Fruit fly (Drosophila melanogaster) whole organism, embryonic: ENCODE results near the gene Atg14.
A peak's percentile ranks its signal among the peaks of the same experiment; 100 is the strongest.

ENCODE experiments used
- B-H1 ChIP-seq: fragments of 200-800 bp; sonication (Bioruptor generic); IDR thresholded peaks from 3 replicates; pipeline ENCODE4 v1.3.6; 2022; ENCODE audit warnings: missing biosample characterization, missing genetic modification characterization
- CG10147 ChIP-seq: fragments of 200-800 bp; sonication (Bioruptor generic); optimal IDR thresholded peaks from 2 replicates; lab custom pipeline; 2019; ENCODE audit warnings: missing biosample characterization, mild to moderate bottlenecking, missing genetic modification characterization, moderate library complexity
- CG10654 ChIP-seq: fragments of 200-800 bp; sonication (Bioruptor generic); optimal IDR thresholded peaks from 2 replicates; lab custom pipeline; 2016; ENCODE audit warnings: missing biosample characterization, missing genetic modification characterization
- CG11456 ChIP-seq: fragments of 200-800 bp; sonication (Bioruptor generic); IDR thresholded peaks from 3 replicates; pipeline ENCODE4 v1.3.6; 2022; ENCODE audit warnings: missing biosample characterization, missing genetic modification characterization
- CG12744 ChIP-seq: fragments of 200-800 bp; sonication (Bioruptor generic); optimal IDR thresholded peaks from 2 replicates; lab custom pipeline; 2016; ENCODE audit warnings: missing biosample characterization, missing genetic modification characterization
- CG13624 ChIP-seq: fragments of 200-800 bp; sonication (Bioruptor generic); optimal IDR thresholded peaks from 2 replicates; lab custom pipeline; 2016; ENCODE audit warnings: missing biosample characterization, missing genetic modification characterization
- CG14014 ChIP-seq: fragments of 200-800 bp; sonication (Bioruptor generic); IDR thresholded peaks from 2 replicates; pipeline ENCODE4 v1.3.6; 2022; ENCODE audit warnings: missing biosample characterization, missing genetic modification characterization
- CG15073 ChIP-seq: fragments of 200-800 bp; sonication (Bioruptor generic); optimal IDR thresholded peaks from 2 replicates; lab custom pipeline; 2016; ENCODE audit warnings: missing biosample characterization, missing genetic modification characterization
- CG1647 ChIP-seq: fragments of 200-800 bp; sonication (Bioruptor generic); optimal IDR thresholded peaks from 3 replicates; lab custom pipeline; 2016; ENCODE audit warnings: missing biosample characterization, missing genetic modification characterization
- CG16779 ChIP-seq: fragments of 200-800 bp; sonication (Bioruptor generic); IDR thresholded peaks from 2 replicates; pipeline ENCODE4 v1.3.6; 2022; ENCODE audit warnings: missing biosample characterization, missing genetic modification characterization
- CG18599 ChIP-seq: fragments of 200-800 bp; sonication (Bioruptor generic); optimal IDR thresholded peaks from 3 replicates; lab custom pipeline; 2017; ENCODE audit warnings: missing biosample characterization, missing genetic modification characterization, mild to moderate bottlenecking, moderate library complexity, missing genetic modification reagents
- CG18764 ChIP-seq: fragments of 200-800 bp; sonication (Bioruptor generic); optimal IDR thresholded peaks from 3 replicates; lab custom pipeline; 2016; ENCODE audit warnings: missing biosample characterization, missing genetic modification characterization
- CG2116 ChIP-seq: fragments of 200-800 bp; sonication (Bioruptor generic); optimal IDR thresholded peaks from 3 replicates; lab custom pipeline; 2018; ENCODE audit warnings: missing biosample characterization, mild to moderate bottlenecking, missing genetic modification characterization
- CG2120 ChIP-seq: fragments of 200-800 bp; sonication (Bioruptor generic); optimal IDR thresholded peaks from 3 replicates; lab custom pipeline; 2016; ENCODE audit warnings: missing biosample characterization, missing genetic modification characterization
- CG30431 ChIP-seq: fragments of 200-800 bp; sonication (Bioruptor generic); optimal IDR thresholded peaks from 2 replicates; lab custom pipeline; 2017; ENCODE audit warnings: missing biosample characterization, missing genetic modification characterization
- CG3281 ChIP-seq: fragments of 200-800 bp; sonication (Bioruptor generic); optimal IDR thresholded peaks from 3 replicates; lab custom pipeline; 2017; ENCODE audit warnings: missing biosample characterization, mild to moderate bottlenecking, missing genetic modification characterization
- CG5245 ChIP-seq: fragments of 200-800 bp; sonication (Bioruptor generic); optimal IDR thresholded peaks from 3 replicates; lab custom pipeline; 2016; ENCODE audit warnings: missing biosample characterization, missing genetic modification characterization
- CG6689 ChIP-seq: fragments of 200-800 bp; sonication (Bioruptor generic); IDR thresholded peaks from 2 replicates; pipeline ENCODE4 v1.3.6; 2022; ENCODE audit warnings: missing biosample characterization, missing genetic modification characterization
- CG9727 ChIP-seq: fragments of 200-800 bp; sonication (Bioruptor generic); optimal IDR thresholded peaks from 3 replicates; lab custom pipeline; 2017; ENCODE audit warnings: missing biosample characterization, mild to moderate bottlenecking, missing genetic modification characterization
- CkIIα-i1 ChIP-seq: fragments of 200-800 bp; sonication (Bioruptor generic); IDR thresholded peaks from 2 replicates; pipeline ENCODE4 v1.3.6; 2022; ENCODE audit warnings: missing biosample characterization, missing genetic modification characterization
- E2f2 ChIP-seq: fragments of 200-800 bp; sonication (Bioruptor generic); IDR thresholded peaks from 2 replicates; pipeline ENCODE4 v1.3.6; 2022; ENCODE audit warnings: missing biosample characterization, missing genetic modification characterization
- ERR ChIP-seq: fragments of 200-800 bp; sonication (Bioruptor generic); optimal IDR thresholded peaks from 2 replicates; lab custom pipeline; 2016; ENCODE audit warnings: missing biosample characterization, missing genetic modification characterization
- Fer1 ChIP-seq: fragments of 200-800 bp; sonication (Bioruptor generic); optimal IDR thresholded peaks from 2 replicates; lab custom pipeline; 2017; ENCODE audit warnings: missing biosample characterization, mild to moderate bottlenecking, missing genetic modification characterization
- HmgD ChIP-seq: fragments of 200-800 bp; sonication (Bioruptor generic); optimal IDR thresholded peaks from 3 replicates; lab custom pipeline; 2016; ENCODE audit warnings: missing biosample characterization, missing genetic modification characterization
- MTF-1 ChIP-seq: fragments of 200-800 bp; sonication (Bioruptor generic); optimal IDR thresholded peaks from 2 replicates; lab custom pipeline; 2018; ENCODE audit warnings: missing biosample characterization, mild to moderate bottlenecking, missing genetic modification characterization, borderline replicate concordance
- Max ChIP-seq: fragments of 200-800 bp; sonication (Bioruptor generic); optimal IDR thresholded peaks from 2 replicates; lab custom pipeline; 2016; ENCODE audit warnings: missing biosample characterization, mild to moderate bottlenecking, missing genetic modification characterization
- NC2β ChIP-seq: fragments of 200-800 bp; sonication (Bioruptor generic); optimal IDR thresholded peaks from 2 replicates; lab custom pipeline; 2016; ENCODE audit warnings: missing biosample characterization, missing genetic modification characterization
- Optix ChIP-seq: fragments of 200-800 bp; sonication (Bioruptor generic); IDR thresholded peaks from 3 replicates; pipeline ENCODE4 v1.3.6; 2022; ENCODE audit warnings: missing biosample characterization, missing genetic modification characterization
- Sin3A ChIP-seq: fragments of >200 bp; optimal IDR thresholded peaks from 2 replicates; lab custom pipeline; 2018
- Ssrp ChIP-seq: fragments of 200-800 bp; sonication (Bioruptor generic); optimal IDR thresholded peaks from 2 replicates; lab custom pipeline; 2018; ENCODE audit warnings: missing biosample characterization, mild to moderate bottlenecking, missing genetic modification characterization, moderate library complexity
- ac ChIP-seq: fragments of 200-800 bp; sonication (Bioruptor generic); optimal IDR thresholded peaks from 3 replicates; lab custom pipeline; 2017; ENCODE audit warnings: missing biosample characterization, mild to moderate bottlenecking, missing genetic modification characterization
- aop ChIP-seq: fragments of 200-800 bp; sonication (Bioruptor generic); IDR thresholded peaks from 2 replicates; pipeline ENCODE4 v1.3.6; 2022; ENCODE audit warnings: missing biosample characterization, missing genetic modification characterization
- btn ChIP-seq: fragments of 200-800 bp; sonication (Bioruptor generic); optimal IDR thresholded peaks from 2 replicates; lab custom pipeline; 2016; ENCODE audit warnings: missing biosample characterization, missing genetic modification characterization
- chn ChIP-seq: fragments of 200-800 bp; sonication (Bioruptor generic); optimal IDR thresholded peaks from 2 replicates; lab custom pipeline; 2016; ENCODE audit warnings: missing biosample characterization, missing genetic modification characterization
- da ChIP-seq: fragments of 200-800 bp; sonication (Bioruptor generic); optimal IDR thresholded peaks from 2 replicates; lab custom pipeline; 2016; ENCODE audit warnings: missing biosample characterization, missing genetic modification characterization
- dimm ChIP-seq: fragments of 200-800 bp; sonication (Bioruptor generic); IDR thresholded peaks from 2 replicates; pipeline ENCODE4 v1.3.6; 2022; ENCODE audit warnings: missing biosample characterization, missing genetic modification characterization
- dm ChIP-seq: fragments of 200-800 bp; sonication (Bioruptor generic); optimal IDR thresholded peaks from 3 replicates; lab custom pipeline; 2016; ENCODE audit warnings: missing biosample characterization, missing genetic modification characterization
- dysf ChIP-seq: fragments of 200-800 bp; sonication (Bioruptor generic); IDR thresholded peaks from 3 replicates; pipeline ENCODE4 v1.3.6; 2022; ENCODE audit warnings: missing biosample characterization, missing genetic modification characterization
- fd102C ChIP-seq: fragments of 200-800 bp; sonication (Bioruptor generic); optimal IDR thresholded peaks from 2 replicates; lab custom pipeline; 2018; ENCODE audit warnings: missing biosample characterization, mild to moderate bottlenecking, missing genetic modification characterization, moderate library complexity
- fd64A ChIP-seq: fragments of 200-800 bp; sonication (Bioruptor generic); optimal IDR thresholded peaks from 3 replicates; lab custom pipeline; 2018; ENCODE audit warnings: missing biosample characterization, mild to moderate bottlenecking, missing genetic modification characterization
- gce ChIP-seq: fragments of 200-800 bp; sonication (Bioruptor generic); IDR thresholded peaks from 3 replicates; pipeline ENCODE4 v1.3.6; 2022; ENCODE audit warnings: missing biosample characterization, missing genetic modification characterization
- hkb ChIP-seq, 2 experiments: fragments of 200-800 bp in 1 of 2; fragments of >200 bp in 1 of 2; sonication (Bioruptor generic) in 1 of 2; IDR thresholded peaks in 1 of 2; optimal IDR thresholded peaks in 1 of 2; 2 replicates each; pipeline versions ENCODE4 v1.3.6 to Lab custom; 2017 to 2022; ENCODE audit warnings: missing biosample characterization in 1 of 2, missing genetic modification characterization in 1 of 2
- kni ChIP-seq: fragments of 200-800 bp; sonication (Bioruptor generic); optimal IDR thresholded peaks from 3 replicates; lab custom pipeline; 2017; ENCODE audit warnings: mild to moderate bottlenecking, missing biosample characterization, missing genetic modification reagents, missing genetic modification characterization
- nmo ChIP-seq: fragments of 200-800 bp; sonication (Bioruptor generic); optimal IDR thresholded peaks from 2 replicates; lab custom pipeline; 2018; ENCODE audit warnings: missing biosample characterization, mild to moderate bottlenecking, missing genetic modification characterization, moderate library complexity
- nom ChIP-seq: fragments of 200-800 bp; sonication (Bioruptor generic); optimal IDR thresholded peaks from 2 replicates; lab custom pipeline; 2017; ENCODE audit warnings: missing biosample characterization, missing genetic modification characterization, mild to moderate bottlenecking, moderate library complexity, missing genetic modification reagents
- pfk ChIP-seq: fragments of 200-800 bp; sonication (Bioruptor generic); optimal IDR thresholded peaks from 2 replicates; lab custom pipeline; 2018; ENCODE audit warnings: missing biosample characterization, mild to moderate bottlenecking, missing genetic modification characterization, moderate library complexity
- phol ChIP-seq: fragments of 200-800 bp; sonication (Bioruptor generic); optimal IDR thresholded peaks from 3 replicates; lab custom pipeline; 2018; ENCODE audit warnings: missing biosample characterization, mild to moderate bottlenecking, missing genetic modification characterization, moderate library complexity
- row ChIP-seq: fragments of 200-800 bp; sonication (Bioruptor generic); IDR thresholded peaks from 3 replicates; pipeline ENCODE4 v1.3.6; 2022; ENCODE audit warnings: missing biosample characterization, missing genetic modification characterization
- sqz ChIP-seq: fragments of 200-800 bp; sonication (Bioruptor generic); optimal IDR thresholded peaks from 3 replicates; lab custom pipeline; 2018; ENCODE audit warnings: missing biosample characterization, mild to moderate bottlenecking, missing genetic modification characterization
- sug ChIP-seq: fragments of 200-800 bp; optimal IDR thresholded peaks from 2 replicates; lab custom pipeline; 2019; ENCODE audit warnings: missing biosample characterization, mild to moderate bottlenecking, missing genetic modification characterization, moderate library complexity
- unpg ChIP-seq: fragments of 200-800 bp; sonication (Bioruptor generic); optimal IDR thresholded peaks from 3 replicates; lab custom pipeline; 2018; ENCODE audit warnings: missing biosample characterization, mild to moderate bottlenecking, missing genetic modification characterization, moderate library complexity
- usp ChIP-seq: fragments of >200 bp; optimal IDR thresholded peaks from 2 replicates; lab custom pipeline; 2017; ENCODE audit warnings: missing biosample characterization, missing genetic modification characterization

The Atg14 gene

DNA sequence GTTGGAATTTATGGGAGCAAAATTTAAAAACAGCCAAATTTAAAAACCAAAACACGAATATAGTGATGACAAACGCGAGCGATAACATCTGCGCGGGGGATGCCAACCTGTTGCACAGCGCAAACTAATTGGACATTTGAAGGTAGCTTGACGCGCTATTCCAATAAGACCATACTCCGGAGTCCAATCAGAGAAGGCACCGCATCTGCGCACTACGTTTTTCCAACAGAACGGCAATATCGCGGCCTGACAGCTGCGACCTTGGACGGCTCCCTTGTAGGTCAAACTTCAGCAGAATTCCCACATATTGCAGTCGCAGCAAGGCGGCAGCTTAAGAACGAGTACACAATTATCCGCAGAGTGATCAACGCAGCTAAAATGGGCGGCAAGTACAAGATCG, 31.9 kb downstream of the Atg14 start, which contains the start of the genes CG11882 and Pglym78 (continued):
- peak; percentile 23; the same call in 1 of the 2 replicates for TF ChIP-seq CG14014 (GFP tag; lab: Robert Waterston, UW)
- TF ChIP-seq CG13624 (GFP tag; lab: Kevin White, UChicago): peak; percentile 73
- TF ChIP-seq NC2β (GFP tag; lab: Kevin White, UChicago): peak; percentile 75
- TF ChIP-seq CG6689 (GFP tag; lab: Robert Waterston, UW): peak; percentile 22; the same call in 1 of the 2 replicates
- no peak for TF ChIP-seq Max (GFP tag; lab: Kevin White, UChicago)
- peak; percentile 6 for TF ChIP-seq CG9727 (GFP tag; lab: Kevin White, UChicago)
- peak; percentile 88 for TF ChIP-seq E2f2 (GFP tag; lab: Robert Waterston, UW)
- no peak for TF ChIP-seq aop (GFP tag; lab: Robert Waterston, UW)
- TF ChIP-seq usp (GFP tag; lab: Kevin White, UChicago): no peak
- TF ChIP-seq CG10147 (GFP tag; lab: Kevin White, UChicago): no peak
- no peak for TF ChIP-seq fd102C
- no peak for TF ChIP-seq CkIIα-i1 (GFP tag; lab: Robert Waterston, UW)
- TF ChIP-seq dysf (GFP tag; lab: Robert Waterston, UW): no peak
- peak; percentile 66 for TF ChIP-seq Sin3A
- no peak for TF ChIP-seq hkb (optimal IDR thresholded peaks at IDR 0.05; lab: Kevin White, UChicago)
- TF ChIP-seq hkb (GFP tag; IDR thresholded peaks at IDR 0.05; lab: Robert Waterston, UW): no peak; the same call in 1 of the 2 replicates
- TF ChIP-seq fd64A (GFP tag; lab: Kevin White, UChicago): no peak
- peak; percentile 100 for TF ChIP-seq ERR (GFP tag; lab: Kevin White, UChicago)
- no peak for TF ChIP-seq CG3281 (GFP tag; lab: Kevin White, UChicago)
- no peak for TF ChIP-seq ac (GFP tag; lab: Kevin White, UChicago)
- peak; percentile 48 for TF ChIP-seq CG18599
- no peak for TF ChIP-seq CG5245
- peak; percentile 23 for TF ChIP-seq CG12744 (GFP tag; lab: Kevin White, UChicago)
- no peak for TF ChIP-seq pfk (GFP tag; lab: Kevin White, UChicago)
- no peak for TF ChIP-seq btn (GFP tag; lab: Kevin White, UChicago)
- peak; percentile 51 for TF ChIP-seq dm (GFP tag; lab: Kevin White, UChicago)
- peak; percentile 36 for TF ChIP-seq CG1647 (GFP tag; lab: Kevin White, UChicago)
- TF ChIP-seq da (GFP tag; lab: Kevin White, UChicago): peak; percentile 79
- TF ChIP-seq HmgD (GFP tag; lab: Kevin White, UChicago): peak; percentile 80
- TF ChIP-seq unpg (GFP tag; lab: Kevin White, UChicago): no peak
- peak; percentile 51 for TF ChIP-seq nom (GFP tag; lab: Kevin White, UChicago)
- TF ChIP-seq B-H1: no peak
- no peak for TF ChIP-seq CG16779 (GFP tag; lab: Robert Waterston, UW)
- no peak for TF ChIP-seq Optix (GFP tag; lab: Robert Waterston, UW)
- TF ChIP-seq CG2120 (GFP tag; lab: Kevin White, UChicago): peak; percentile 72
- peak; percentile 74 for TF ChIP-seq CG2116 (GFP tag; lab: Kevin White, UChicago)
- TF ChIP-seq Ssrp (tag; lab: Kevin White, UChicago): no peak
- peak; percentile 52 for TF ChIP-seq Fer1 (GFP tag; lab: Kevin White, UChicago)
- TF ChIP-seq CG30431: no peak
- peak; percentile 73 for TF ChIP-seq chn (GFP tag; lab: Kevin White, UChicago)
- peak; percentile 25 for TF ChIP-seq CG18764
- TF ChIP-seq sug (tag; lab: Kevin White, UChicago): peak; percentile 73
- TF ChIP-seq kni: peak; percentile 12
- TF ChIP-seq sqz (GFP tag; lab: Kevin White, UChicago): no peak
- peak; percentile 2 for TF ChIP-seq CG10654 (GFP tag; lab: Kevin White, UChicago)
- TF ChIP-seq nmo: peak; percentile 59
- no peak for TF ChIP-seq gce
- TF ChIP-seq CG11456 (GFP tag; lab: Robert Waterston, UW): peak; percentile 68; the same call in 2 of the 3 replicates
- peak; percentile 59 for TF ChIP-seq row (GFP tag; lab: Robert Waterston, UW)
- TF ChIP-seq MTF-1 (GFP tag; lab: Kevin White, UChicago): peak; percentile 45
- no peak for TF ChIP-seq dimm
- no peak for TF ChIP-seq CG15073 (GFP tag; lab: Kevin White, UChicago)
- TF ChIP-seq phol: peak; percentile 28
